Worm (Caenorhabditis elegans) whole organism, L4 larva: ENCODE measurements around the gene dpm-1.
A peak's percentile ranks its signal among the peaks of the same experiment; 100 is the strongest.

ENCODE experiments used
- F44E2.7 ChIP-seq: fragments of 200-800 bp; sonication (Bioruptor generic); IDR thresholded peaks from 2 replicates; pipeline ENCODE4 v2.1.2; 2022; ENCODE audit warnings: missing genetic modification characterization, missing compliant biosample characterization
- R02D3.7 ChIP-seq: fragments of 150-350 bp; sonication (generic microtip); optimal IDR thresholded peaks from 3 replicates; lab custom pipeline; 2014; ENCODE audit warnings: missing biosample characterization, missing genetic modification characterization
- T20F7.1 ChIP-seq: fragments of 200-800 bp; sonication (Bioruptor generic); optimal IDR thresholded peaks from 2 replicates; lab custom pipeline; 2018; ENCODE audit warnings: mild to moderate bottlenecking, missing genetic modification characterization, missing compliant biosample characterization
- Y105C5A.15 ChIP-seq: fragments of 200-800 bp; sonication (Bioruptor generic); IDR thresholded peaks from 2 replicates; pipeline ENCODE4 v1.3.6; 2022; ENCODE audit warnings: missing genetic modification characterization, missing compliant biosample characterization
- Y48G9A.11 ChIP-seq: fragments of 200-800 bp; sonication (Bioruptor generic); IDR thresholded peaks from 2 replicates; pipeline ENCODE4 v1.3.6; 2022; ENCODE audit warnings: missing genetic modification reagents, missing genetic modification characterization, missing compliant biosample characterization
- aha-1 ChIP-seq: fragments of 150-350 bp; peaks from one replicate; lab custom pipeline; 2014; ENCODE audit warnings: missing biosample characterization, missing genetic modification characterization
- aly-2 ChIP-seq: sonication (generic microtip); optimal IDR thresholded peaks from 2 replicates; lab custom pipeline; 2018; ENCODE audit warnings: missing biosample characterization, missing genetic modification characterization
- ceh-32 ChIP-seq: sonication (generic microtip); optimal IDR thresholded peaks from 2 replicates; lab custom pipeline; 2016; ENCODE audit warnings: mild to moderate bottlenecking, missing genetic modification characterization, missing compliant biosample characterization; ENCODE audit not compliant: poor library complexity
- daf-16 ChIP-seq, 3 experiments: sonication (generic microtip); optimal IDR thresholded peaks; 2 replicates each; lab custom pipeline; 2016 to 2017; ENCODE audit warnings: missing genetic modification characterization in 3 of 3, missing genetic modification reagents in 3 of 3, mild to moderate bottlenecking in 2 of 3, missing compliant biosample characterization in 2 of 3, missing biosample characterization in 1 of 3, moderate library complexity in 1 of 3
- daf-8 ChIP-seq: fragments of 200-800 bp; sonication (Bioruptor generic); IDR thresholded peaks from 2 replicates; pipeline ENCODE4 v1.3.6; 2022; ENCODE audit warnings: missing genetic modification characterization, missing compliant biosample characterization
- dmd-9 ChIP-seq: fragments of 200-800 bp; sonication (Bioruptor generic); IDR thresholded peaks from 2 replicates; pipeline ENCODE4 v1.3.6; 2022; ENCODE audit warnings: missing genetic modification reagents, missing genetic modification characterization, missing compliant biosample characterization
- dpl-1 ChIP-seq: fragments of 150-350 bp; optimal IDR thresholded peaks from 2 replicates; lab custom pipeline; 2014; ENCODE audit warnings: missing biosample characterization, missing genetic modification reagents, missing genetic modification characterization
- dve-1 ChIP-seq: sonication (generic microtip); optimal IDR thresholded peaks from 2 replicates; lab custom pipeline; 2017; ENCODE audit warnings: antibody characterized with exemption, mild to moderate bottlenecking, missing genetic modification characterization, missing compliant biosample characterization; ENCODE audit not compliant: insufficient read depth
- egl-43 ChIP-seq: fragments of 200-800 bp; sonication (Bioruptor generic); IDR thresholded peaks from 2 replicates; pipeline ENCODE4 v1.3.6; 2022; ENCODE audit warnings: missing genetic modification reagents, missing genetic modification characterization, missing compliant biosample characterization
- fos-1 ChIP-seq: fragments of 150-350 bp; optimal IDR thresholded peaks from 2 replicates; lab custom pipeline; 2014; ENCODE audit warnings: missing biosample characterization, missing genetic modification characterization
- hif-1 ChIP-seq, 2 experiments: sonication (generic microtip); optimal IDR thresholded peaks; 2 replicates each; lab custom pipeline; 2016 to 2017; ENCODE audit warnings: missing compliant biosample characterization in 2 of 2, missing genetic modification characterization in 2 of 2, missing genetic modification reagents in 2 of 2, missing genotype in 2 of 2, mild to moderate bottlenecking in 1 of 2
- hmg-1.1 ChIP-seq: fragments of 200-800 bp; sonication (Bioruptor generic); IDR thresholded peaks from 2 replicates; pipeline ENCODE4 v1.3.6; 2022; ENCODE audit warnings: missing genetic modification reagents, missing genetic modification characterization, missing compliant biosample characterization
- lin-15B ChIP-seq: fragments of 150-350 bp; sonication (generic microtip); optimal IDR thresholded peaks from 3 replicates; lab custom pipeline; 2014; ENCODE audit warnings: missing biosample characterization, missing genetic modification characterization
- lin-38 ChIP-seq: fragments of 200-800 bp; sonication (Bioruptor generic); IDR thresholded peaks from 2 replicates; pipeline ENCODE4 v1.3.6; 2022; ENCODE audit warnings: missing genetic modification reagents, missing genetic modification characterization, missing compliant biosample characterization
- lin-39 ChIP-seq: fragments of 150-350 bp; optimal IDR thresholded peaks from 2 replicates; lab custom pipeline; 2014; ENCODE audit warnings: missing biosample characterization, missing genetic modification reagents, missing genetic modification characterization
- lsy-2 ChIP-seq, 2 experiments: fragments of 150-350 bp in 1 of 2; sonication (generic microtip) in 1 of 2; optimal IDR thresholded peaks; 2 replicates each; lab custom pipeline; 2014 to 2017; ENCODE audit warnings: missing biosample characterization in 2 of 2, missing genetic modification characterization in 2 of 2
- mdl-1 ChIP-seq, 2 experiments: fragments of 150-350 bp in 1 of 2; sonication (generic microtip) in 1 of 2; optimal IDR thresholded peaks; 2 replicates each; lab custom pipeline; 2014 to 2017; ENCODE audit warnings: missing biosample characterization in 2 of 2, missing genetic modification characterization in 2 of 2
- mep-1 ChIP-seq: fragments of 150-350 bp; sonication (generic microtip); optimal IDR thresholded peaks from 3 replicates; lab custom pipeline; 2014; ENCODE audit warnings: missing biosample characterization, missing genetic modification characterization
- mes-2 ChIP-seq: sonication (generic microtip); optimal IDR thresholded peaks from 2 replicates; lab custom pipeline; 2016; ENCODE audit warnings: missing genotype, mild to moderate bottlenecking, missing genetic modification characterization, missing compliant biosample characterization; ENCODE audit not compliant: poor library complexity, severe bottlenecking
- mxl-2 ChIP-seq: fragments of 200-800 bp; sonication (Bioruptor generic); conservative IDR thresholded peaks from 2 replicates; pipeline ENCODE4 v1.3.6; 2022; ENCODE audit warnings: missing genetic modification reagents, missing genetic modification characterization, missing compliant biosample characterization
- nhr-102 ChIP-seq: sonication (generic microtip); optimal IDR thresholded peaks from 2 replicates; lab custom pipeline; 2016; ENCODE audit warnings: mild to moderate bottlenecking, missing genetic modification characterization, moderate library complexity, missing compliant biosample characterization
- nhr-11 ChIP-seq: fragments of 150-350 bp; optimal IDR thresholded peaks from 2 replicates; lab custom pipeline; 2014; ENCODE audit warnings: missing biosample characterization, missing genetic modification characterization
- nhr-237 ChIP-seq: sonication (generic microtip); optimal IDR thresholded peaks from 2 replicates; lab custom pipeline; 2017; ENCODE audit warnings: missing biosample characterization, missing genetic modification characterization
- nhr-28 ChIP-seq: fragments of 150-350 bp; optimal IDR thresholded peaks from 2 replicates; lab custom pipeline; 2014; ENCODE audit warnings: missing biosample characterization, missing genetic modification characterization
- nhr-48 ChIP-seq: sonication (generic microtip); optimal IDR thresholded peaks from 2 replicates; lab custom pipeline; 2016; ENCODE audit warnings: mild to moderate bottlenecking, missing genetic modification characterization, missing compliant biosample characterization
- nhr-77 ChIP-seq: fragments of 150-350 bp; optimal IDR thresholded peaks from 2 replicates; lab custom pipeline; 2014; ENCODE audit warnings: missing biosample characterization, missing genetic modification characterization
- saeg-2 ChIP-seq: fragments of 200-800 bp; sonication (Bioruptor generic); IDR thresholded peaks from 2 replicates; pipeline ENCODE4 v1.3.6; 2022; ENCODE audit warnings: missing genetic modification reagents, missing genetic modification characterization, missing compliant biosample characterization
- sdz-12 ChIP-seq: fragments of 200-800 bp; sonication (Bioruptor generic); optimal IDR thresholded peaks from 2 replicates; lab custom pipeline; 2018; ENCODE audit warnings: mild to moderate bottlenecking, missing genetic modification characterization, missing compliant biosample characterization
- set-16 ChIP-seq: fragments of 200-800 bp; sonication (Bioruptor generic); IDR thresholded peaks from 2 replicates; pipeline ENCODE4 v1.3.6; 2022; ENCODE audit warnings: missing genetic modification reagents, missing genetic modification characterization, missing compliant biosample characterization
- snpc-4 ChIP-seq: fragments of 150-350 bp; optimal IDR thresholded peaks from 2 replicates; lab custom pipeline; 2014; ENCODE audit warnings: missing biosample characterization, missing genetic modification characterization
- tag-97 ChIP-seq: fragments of 200-800 bp; sonication (Bioruptor generic); IDR thresholded peaks from 2 replicates; pipeline ENCODE4 v1.3.6; 2022; ENCODE audit warnings: missing genetic modification characterization, missing compliant biosample characterization
- unc-130 ChIP-seq: sonication (generic microtip); optimal IDR thresholded peaks from 2 replicates; lab custom pipeline; 2016; ENCODE audit warnings: missing genetic modification reagents, missing genetic modification characterization, missing compliant biosample characterization
- unc-39 ChIP-seq: sonication (generic microtip); optimal IDR thresholded peaks from 2 replicates; lab custom pipeline; 2017; ENCODE audit warnings: missing biosample characterization, missing genetic modification characterization
- vab-7 ChIP-seq: fragments of 200-800 bp; sonication (Bioruptor generic); IDR thresholded peaks from 2 replicates; pipeline ENCODE4 v1.3.6; 2022; ENCODE audit warnings: missing genetic modification reagents, missing genetic modification characterization, missing compliant biosample characterization
- zfp-2 ChIP-seq: sonication (generic microtip); optimal IDR thresholded peaks from 2 replicates; lab custom pipeline; 2016; ENCODE audit warnings: mild to moderate bottlenecking, missing genetic modification characterization, missing compliant biosample characterization
- zip-11 ChIP-seq: fragments of 200-800 bp; sonication (Bioruptor generic); IDR thresholded peaks from 2 replicates; pipeline ENCODE4 v1.3.6; 2022; ENCODE audit warnings: missing genetic modification characterization, missing compliant biosample characterization
- zip-2 ChIP-seq: fragments of 150-350 bp; optimal IDR thresholded peaks from 2 replicates; lab custom pipeline; 2014; ENCODE audit warnings: missing biosample characterization, missing genetic modification characterization
- ztf-11 ChIP-seq: fragments of 150-350 bp; optimal IDR thresholded peaks from 2 replicates; lab custom pipeline; 2014; ENCODE audit warnings: missing biosample characterization, missing genetic modification characterization

dpm-1 gene

ce11 chrIV:454816-455215 lies 9.3 kb downstream of the dpm-1 start, which contains the start of the genes Y66H1A.8 and M04G7.5:
Y66H1A.8 (minus strand) TSS chrIV:454916.
M04G7.5 (plus strand) TSS chrIV:455073.
- TF ChIP-seq nhr-11 (tag; lab: Kevin White, UChicago) (no peak), nhr-77 (no peak), T20F7.1 (no peak), ztf-11 (tag; lab: Kevin White, UChicago) (no peak), ceh-32 (no peak), aha-1 (tag; lab: Kevin White, UChicago) (no peak), zfp-2 (no peak), Y48G9A.11 (GFP tag; lab: Robert Waterston, UW) (no peak), unc-39 (tag; lab: Kevin White, UChicago) (no peak), aly-2 (tag; lab: Kevin White, UChicago) (no peak), lin-39 (tag; lab: Kevin White, UChicago) (no peak), mxl-2 (no peak), R02D3.7 (no peak), nhr-28 (tag; lab: Kevin White, UChicago) (no peak), tag-97 (GFP tag; lab: Robert Waterston, UW) (no peak), dve-1 (tag; lab: Kevin White, UChicago) (no peak), nhr-102 (no peak), hif-1 (tag; optimal IDR thresholded peaks at IDR 0.05; lab: Kevin White, UChicago) (no peak), unc-130 (GFP tag; lab: Kevin White, UChicago) (no peak), nhr-48 (tag; lab: Kevin White, UChicago) (no peak)
- TF ChIP-seq, all 104 proteins: peak for 0

DNA sequence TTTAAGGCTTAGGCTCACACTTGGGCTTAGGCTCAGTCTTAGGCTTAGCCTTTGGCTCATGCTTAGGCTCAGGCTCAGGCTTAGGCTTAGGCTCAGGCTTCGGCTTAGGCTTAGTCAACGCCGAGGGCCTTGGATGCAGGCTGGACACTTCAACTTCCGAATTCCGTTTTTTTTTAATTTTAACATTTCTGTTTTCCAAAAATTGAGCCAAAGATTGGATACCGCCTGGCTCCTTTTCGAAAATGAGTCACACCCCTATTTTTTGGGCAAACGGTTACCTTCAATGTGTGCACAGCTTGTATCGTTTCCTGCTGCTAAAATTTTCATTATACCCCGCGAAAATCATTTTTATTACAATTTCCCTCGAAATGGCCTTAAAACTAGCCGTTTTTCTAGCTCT lies 10.0 kb downstream of the dpm-1 start, which contains the start of gene M04G7.1:
Gene M04G7.1 (plus strand): TSS at position 301 of the 400 bp plus-strand sequence.
- no peak for TF ChIP-seq T20F7.1
- no peak for TF ChIP-seq daf-16 (GFP tag; optimal IDR thresholded peaks at IDR 0.05; lab: Kevin White, UChicago)
- no peak for TF ChIP-seq daf-16 (tag; optimal IDR thresholded peaks at IDR 0.05; lab: Kevin White, UChicago)
- TF ChIP-seq zip-2 (tag; lab: Kevin White, UChicago): no peak
- TF ChIP-seq mes-2: no peak
- no peak for TF ChIP-seq F44E2.7 (GFP tag; lab: Robert Waterston, UW)
- TF ChIP-seq snpc-4 (tag; lab: Kevin White, UChicago): no peak
- no peak for TF ChIP-seq nhr-237 (tag; lab: Kevin White, UChicago)
- TF ChIP-seq zip-11 (GFP tag; lab: Robert Waterston, UW): no peak
- no peak for TF ChIP-seq lsy-2 (tag; optimal IDR thresholded peaks at IDR 0.05; lab: Kevin White, UChicago)
- TF ChIP-seq fos-1: no peak
- no peak for TF ChIP-seq lin-38 (GFP tag; lab: Robert Waterston, UW)
- TF ChIP-seq mep-1 (tag; lab: Kevin White, UChicago): no peak
- TF ChIP-seq vab-7: no peak
- TF ChIP-seq, all 104 proteins: peak for 0

ce11 chrIV:460614-461079 lies 15.2 kb downstream of the dpm-1 start, which contains the start of gene M04G7.2:
M04G7.2 (minus strand) TSS chrIV:461029.
- TF ChIP-seq dpl-1 (GFP tag; lab: Kevin White, UChicago) (no peak), set-16 (peak; percentile 91), sdz-12 (GFP tag; lab: Kevin White, UChicago) (no peak), dmd-9 (GFP tag; lab: Robert Waterston, UW) (0 out of 2 replicates have a peak, but pooled peaks have one; percentile 56), Y48G9A.11 (GFP tag; lab: Robert Waterston, UW) (0 out of 2 replicates have a peak, but pooled peaks have one; percentile 13), tag-97 (GFP tag; lab: Robert Waterston, UW) (no peak), egl-43 (GFP tag; lab: Robert Waterston, UW) (peak; percentile 73), hif-1 (tag; optimal IDR thresholded peaks at IDR 0.05; lab: Kevin White, UChicago) (peak in 1 of 2 experiments; percentile 26), daf-8 (peak; percentile 17; the same call in 1 of the 2 replicates), hmg-1.1 (GFP tag; lab: Robert Waterston, UW) (0 out of 2 replicates have a peak, but pooled peaks have one; percentile 12), dve-1 (tag; lab: Kevin White, UChicago) (no peak), saeg-2 (no peak), mdl-1 (tag; optimal IDR thresholded peaks at IDR 0.05; lab: Kevin White, UChicago) (no peak), nhr-77 (no peak), lin-15B (tag; lab: Kevin White, UChicago) (no peak), Y105C5A.15 (GFP tag; lab: Robert Waterston, UW) (0 out of 2 replicates have a peak, but pooled peaks have one; percentile 24)
